Worm (Caenorhabditis elegans) whole organism, L1 larva: ENCODE data around the gene gst-20.

ENCODE experiments used
- C16A3.4 ChIP-seq: fragments of 150-350 bp; optimal IDR thresholded peaks from 2 replicates; lab custom pipeline; 2014; ENCODE audit warnings: missing biosample characterization, missing genetic modification characterization
- C34B4.2 ChIP-seq: sonication (generic microtip); optimal IDR thresholded peaks from 2 replicates; lab custom pipeline; 2017; ENCODE audit warnings: mild to moderate bottlenecking, missing genetic modification characterization, missing compliant biosample characterization
- aha-1 ChIP-seq: fragments of 150-350 bp; optimal IDR thresholded peaks from 2 replicates; lab custom pipeline; 2014; ENCODE audit warnings: missing biosample characterization, missing genetic modification characterization
- blmp-1 ChIP-seq: fragments of 150-350 bp; optimal IDR thresholded peaks from 2 replicates; lab custom pipeline; 2014; ENCODE audit warnings: missing biosample characterization, missing genetic modification characterization
- ceh-63 ChIP-seq: fragments of 200-800 bp; sonication (Bioruptor generic); optimal IDR thresholded peaks from 2 replicates; lab custom pipeline; 2018; ENCODE audit warnings: mild to moderate bottlenecking, missing genetic modification characterization, missing compliant biosample characterization
- dpl-1 ChIP-seq, 3 experiments: fragments of 150-350 bp in 2 of 3; sonication (generic microtip) in 1 of 3; optimal IDR thresholded peaks; 2 replicates each; lab custom pipeline; 2014 to 2017; ENCODE audit warnings: missing biosample characterization in 3 of 3, missing genetic modification characterization in 3 of 3, missing genetic modification reagents in 3 of 3
- dsc-1 ChIP-seq: sonication (generic microtip); optimal IDR thresholded peaks from 2 replicates; lab custom pipeline; 2016; ENCODE audit warnings: mild to moderate bottlenecking, missing genetic modification characterization, missing compliant biosample characterization
- efl-1 ChIP-seq, 4 experiments: fragments of 150-350 bp; optimal IDR thresholded peaks in 3 of 4; peaks in 1 of 4; 1 replicate in 1 of 4; 2 replicates in 3 of 4; lab custom pipeline; 2014; ENCODE audit warnings: missing biosample characterization in 2 of 4, missing genetic modification characterization in 2 of 4, missing genetic modification reagents in 2 of 4
- efl-3 ChIP-seq: fragments of 200-800 bp; sonication (Bioruptor generic); optimal IDR thresholded peaks from 2 replicates; lab custom pipeline; 2018; ENCODE audit warnings: mild to moderate bottlenecking, missing genetic modification characterization, missing compliant biosample characterization
- elt-2 ChIP-seq: sonication (generic microtip); optimal IDR thresholded peaks from 2 replicates; lab custom pipeline; 2016; ENCODE audit warnings: missing genetic modification characterization, mild to moderate bottlenecking, inconsistent platforms, missing compliant biosample characterization, missing genetic modification reagents
- fos-1 ChIP-seq: fragments of 150-350 bp; optimal IDR thresholded peaks from 2 replicates; lab custom pipeline; 2014; ENCODE audit warnings: missing biosample characterization, missing genetic modification characterization
- irx-1 ChIP-seq: sonication (generic microtip); optimal IDR thresholded peaks from 2 replicates; lab custom pipeline; 2016; ENCODE audit warnings: missing genetic modification characterization, missing compliant biosample characterization
- jun-1 ChIP-seq: fragments of 150-350 bp; optimal IDR thresholded peaks from 2 replicates; lab custom pipeline; 2014; ENCODE audit warnings: missing biosample characterization, missing genetic modification reagents, missing genetic modification characterization
- lin-14 ChIP-seq: fragments of 200-800 bp; sonication (Bioruptor generic); optimal IDR thresholded peaks from 2 replicates; lab custom pipeline; 2018; ENCODE audit warnings: mild to moderate bottlenecking, missing genetic modification characterization, moderate library complexity, missing compliant biosample characterization
- lin-15B ChIP-seq: fragments of 150-350 bp; sonication (generic microtip); optimal IDR thresholded peaks from 3 replicates; lab custom pipeline; 2014; ENCODE audit warnings: missing biosample characterization, missing genetic modification characterization
- lin-35 ChIP-seq, 2 experiments: fragments of 150-350 bp; optimal IDR thresholded peaks; 2 replicates each; lab custom pipeline; 2014; ENCODE audit warnings: missing biosample characterization in 2 of 2, missing genetic modification characterization in 2 of 2, missing genetic modification reagents in 2 of 2
- lin-39 ChIP-seq: fragments of 150-350 bp; optimal IDR thresholded peaks from 2 replicates; lab custom pipeline; 2014; ENCODE audit warnings: missing biosample characterization, missing genetic modification reagents, missing genetic modification characterization
- lsy-2 ChIP-seq, 2 experiments: fragments of 150-350 bp; optimal IDR thresholded peaks; 2 replicates each; lab custom pipeline; 2014; ENCODE audit warnings: missing biosample characterization in 2 of 2, missing genetic modification characterization in 2 of 2
- mdl-1 ChIP-seq, 2 experiments: fragments of 150-350 bp; optimal IDR thresholded peaks; 2 replicates each; lab custom pipeline; 2014 to 2017; ENCODE audit warnings: missing biosample characterization in 2 of 2, missing genetic modification characterization in 2 of 2, inconsistent platforms in 1 of 2
- nhr-20 ChIP-seq: sonication (generic microtip); optimal IDR thresholded peaks from 2 replicates; lab custom pipeline; 2016; ENCODE audit warnings: mild to moderate bottlenecking, missing genetic modification characterization, missing compliant biosample characterization
- nhr-84 ChIP-seq: sonication (generic microtip); optimal IDR thresholded peaks from 2 replicates; lab custom pipeline; 2017; ENCODE audit warnings: missing biosample characterization, missing genetic modification characterization
- nhr-90 ChIP-seq: sonication (generic microtip); optimal IDR thresholded peaks from 2 replicates; lab custom pipeline; 2016; ENCODE audit warnings: mild to moderate bottlenecking, missing genetic modification characterization, missing compliant biosample characterization; ENCODE audit not compliant: poor library complexity
- pag-3 ChIP-seq: sonication (generic microtip); optimal IDR thresholded peaks from 2 replicates; lab custom pipeline; 2017; ENCODE audit warnings: missing genetic modification characterization, mild to moderate bottlenecking, missing compliant biosample characterization, antibody characterized with exemption, borderline replicate concordance; ENCODE audit not compliant: insufficient read depth
- pax-3 ChIP-seq: fragments of 200-800 bp; sonication (Bioruptor generic); optimal IDR thresholded peaks from 2 replicates; lab custom pipeline; 2018; ENCODE audit warnings: mild to moderate bottlenecking, missing genetic modification characterization, moderate library complexity, missing compliant biosample characterization
- rnt-1 ChIP-seq: sonication (generic microtip); optimal IDR thresholded peaks from 2 replicates; lab custom pipeline; 2016; ENCODE audit warnings: mild to moderate bottlenecking, missing genetic modification characterization, moderate library complexity, missing compliant biosample characterization
- skn-1 ChIP-seq: fragments of 150-350 bp; optimal IDR thresholded peaks from 2 replicates; lab custom pipeline; 2014; ENCODE audit warnings: missing biosample characterization, missing genetic modification characterization
- snpc-4 ChIP-seq: fragments of 150-350 bp; optimal IDR thresholded peaks from 2 replicates; lab custom pipeline; 2014; ENCODE audit warnings: missing biosample characterization, missing genetic modification characterization
- snu-23 ChIP-seq: sonication (generic microtip); optimal IDR thresholded peaks from 2 replicates; lab custom pipeline; 2016; ENCODE audit warnings: missing genetic modification characterization, missing compliant biosample characterization
- tbx-2 ChIP-seq: sonication (generic microtip); optimal IDR thresholded peaks from 2 replicates; lab custom pipeline; 2016; ENCODE audit warnings: missing genetic modification characterization, missing compliant biosample characterization
- tlp-1 ChIP-seq: fragments of 150-350 bp; optimal IDR thresholded peaks from 2 replicates; lab custom pipeline; 2014; ENCODE audit warnings: missing biosample characterization, missing genetic modification characterization
- unc-130 ChIP-seq: fragments of 150-350 bp; optimal IDR thresholded peaks from 2 replicates; lab custom pipeline; 2017; ENCODE audit warnings: missing biosample characterization, missing genetic modification characterization, inconsistent platforms
- vab-15 ChIP-seq: sonication (generic microtip); optimal IDR thresholded peaks from 2 replicates; lab custom pipeline; 2017; ENCODE audit warnings: missing genotype, mild to moderate bottlenecking, missing genetic modification characterization, missing compliant biosample characterization
- xbp-1 ChIP-seq: sonication (generic microtip); optimal IDR thresholded peaks from 2 replicates; lab custom pipeline; 2016; ENCODE audit warnings: missing genetic modification characterization, missing compliant biosample characterization
- zag-1 ChIP-seq: fragments of 150-350 bp; optimal IDR thresholded peaks from 2 replicates; lab custom pipeline; 2014; ENCODE audit warnings: missing biosample characterization, missing genetic modification characterization
- ztf-11 ChIP-seq, 2 experiments: sonication (generic microtip); optimal IDR thresholded peaks; 2 replicates each; lab custom pipeline; 2016 to 2017; ENCODE audit warnings: missing genetic modification characterization in 2 of 2, missing biosample characterization in 1 of 2, missing compliant biosample characterization in 1 of 2
- ztf-4 ChIP-seq: fragments of 150-350 bp; optimal IDR thresholded peaks from 2 replicates; lab custom pipeline; 2014; ENCODE audit warnings: missing biosample characterization, missing genetic modification characterization

The gst-20 gene

DNA sequence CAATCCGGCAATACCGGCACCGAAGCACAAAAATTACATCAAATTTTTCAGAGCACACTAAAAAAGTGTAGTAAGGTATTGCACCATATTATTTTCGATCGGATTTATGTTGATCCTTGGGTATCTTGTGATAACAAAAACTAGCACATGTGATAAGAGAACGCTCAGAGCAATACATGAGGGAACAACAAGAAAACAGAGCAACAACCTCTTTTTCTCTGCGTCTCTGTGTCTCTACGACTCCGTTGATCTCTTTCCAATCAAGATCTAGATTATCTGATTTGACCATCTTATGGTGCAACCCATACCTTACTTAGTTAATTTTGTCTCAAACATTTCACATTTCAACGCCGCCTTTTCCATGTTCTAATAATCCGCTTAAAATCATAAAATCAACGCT, 22.6 kb upstream of the gst-20 start, which contains the start of gene tag-10:
tag-10 (plus strand) TSS at position 347 of the 400 bp plus-strand sequence.
- TF ChIP-seq ztf-4 (tag; lab: Kevin White, UChicago) (no peak), tlp-1 (tag; lab: Kevin White, UChicago) (no peak), elt-2 (tag; lab: Kevin White, UChicago) (peak; percentile 18), ztf-11 (tag; optimal IDR thresholded peaks at IDR 0.05; lab: Kevin White, UChicago) (no peak), rnt-1 (tag; lab: Kevin White, UChicago) (peak; percentile 4)

- TF ChIP-seq lin-14 (GFP tag; lab: Kevin White, UChicago): no peak
- TF ChIP-seq lsy-2 (tag; optimal IDR thresholded peaks at IDR 0.05; lab: Kevin White, UChicago): no peak
- no peak for TF ChIP-seq lin-15B (tag; lab: Kevin White, UChicago)
- TF ChIP-seq efl-3 (GFP tag; lab: Kevin White, UChicago): no peak
- TF ChIP-seq blmp-1 (tag; lab: Kevin White, UChicago): no peak
- TF ChIP-seq jun-1: no peak
- TF ChIP-seq xbp-1 (tag; lab: Kevin White, UChicago): no peak
- TF ChIP-seq lin-35 (GFP tag; optimal IDR thresholded peaks at IDR 0.05; lab: Kevin White, UChicago): no peak
- TF ChIP-seq mdl-1 (tag; optimal IDR thresholded peaks at IDR 0.05; lab: Kevin White, UChicago): no peak
- TF ChIP-seq fos-1 (tag; lab: Kevin White, UChicago): no peak
- no peak for TF ChIP-seq elt-2 (tag; lab: Kevin White, UChicago)
- TF ChIP-seq pax-3 (tag; lab: Kevin White, UChicago): no peak
- no peak for TF ChIP-seq C16A3.4
- no peak for TF ChIP-seq nhr-84 (tag; lab: Kevin White, UChicago)
- no peak for TF ChIP-seq irx-1 (tag; lab: Kevin White, UChicago)
- no peak for TF ChIP-seq zag-1 (tag; lab: Kevin White, UChicago)
- no peak for TF ChIP-seq lin-39 (tag; lab: Kevin White, UChicago)
- TF ChIP-seq snpc-4 (tag; lab: Kevin White, UChicago): no peak
Observed at ce11 chrII:13630690-13631089, 21.1 kb upstream of the gst-20 start, which contains the start of the genes gst-17 and gst-18. TSS of gene gst-17 (minus strand) at chrII:13630790. TSS of gene gst-18 (minus strand) at chrII:13630887.

DNA sequence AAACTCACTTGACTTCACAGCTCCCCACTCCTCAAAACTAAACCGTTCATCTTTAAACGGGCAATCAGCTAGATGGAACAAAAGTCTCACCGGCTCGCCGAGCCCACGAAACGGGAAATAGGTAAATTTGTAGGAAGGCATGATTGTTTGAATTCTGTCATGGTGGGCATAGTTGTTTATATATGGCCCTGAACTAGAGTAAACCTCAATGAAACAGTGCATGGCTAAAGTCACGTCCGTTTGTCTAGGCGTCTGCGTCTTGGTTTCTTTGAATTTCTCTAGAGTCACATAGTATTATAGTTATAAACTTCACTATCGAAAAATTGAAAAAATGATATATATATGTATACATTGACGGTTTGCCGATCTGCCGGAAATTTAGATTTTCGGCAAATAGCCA, 17.4 kb upstream of the gst-20 start, which contains the start of gene gst-19:
gst-19 (minus strand) TSS at position 145 of the 400 bp plus-strand sequence.
- TF ChIP-seq lin-35 (GFP tag; optimal IDR thresholded peaks at IDR 0.05; lab: Kevin White, UChicago) (no peak), tbx-2 (tag; lab: Kevin White, UChicago) (no peak), pag-3 (no peak), dpl-1 (GFP tag; optimal IDR thresholded peaks at IDR 0.05; lab: Kevin White, UChicago) (peak in 1 of 3 experiments; percentile 2), snu-23 (peak; percentile 28), nhr-90 (no peak), lin-39 (tag; lab: Kevin White, UChicago) (no peak), nhr-20 (tag; lab: Kevin White, UChicago) (peak; percentile 52), unc-130 (no peak), dsc-1 (tag; lab: Kevin White, UChicago) (no peak), lin-14 (GFP tag; lab: Kevin White, UChicago) (peak; percentile 20), ceh-63 (GFP tag; lab: Kevin White, UChicago) (no peak), aha-1 (tag; lab: Kevin White, UChicago) (no peak), vab-15 (tag; lab: Kevin White, UChicago) (no peak)

ce11 chrII:13624330-13624729, 14.7 kb upstream of the gst-20 start, which contains the start of gene gst-16:
TSS of gene gst-16 (minus strand) at chrII:13624440.
- TF ChIP-seq lin-15B (tag; lab: Kevin White, UChicago) (no peak), zag-1 (tag; lab: Kevin White, UChicago) (no peak), skn-1 (tag; lab: Kevin White, UChicago) (peak; percentile 97), nhr-20 (tag; lab: Kevin White, UChicago) (peak; percentile 9), nhr-84 (tag; lab: Kevin White, UChicago) (no peak), efl-1 (optimal IDR thresholded peaks at IDR 0.05; lab: Kevin White, UChicago) (no peak), efl-1 (GFP tag; optimal IDR thresholded peaks at IDR 0.05 in 1 of 2; lab: Kevin White, UChicago) (peak in 1 of 2 experiments; percentile 82), C34B4.2 (tag; lab: Kevin White, UChicago) (no peak), lin-14 (GFP tag; lab: Kevin White, UChicago) (peak; percentile 9)
